Worm (Caenorhabditis elegans) whole organism, mixed stage, embryonic: ENCODE measurements around the gene F37C12.14.

ENCODE experiments used
- ceh-43 ChIP-seq: fragments of 200-800 bp; sonication (Bioruptor generic); optimal IDR thresholded peaks from 2 replicates; lab custom pipeline; 2018; ENCODE audit warnings: mild to moderate bottlenecking, missing genetic modification characterization, moderate library complexity, missing compliant biosample characterization
- ces-1 ChIP-seq: fragments of 150-350 bp; optimal IDR thresholded peaks from 2 replicates; lab custom pipeline; 2014; ENCODE audit warnings: missing biosample characterization, missing genetic modification reagents, missing genetic modification characterization
- elt-3 ChIP-seq: fragments of 150-350 bp; optimal IDR thresholded peaks from 2 replicates; lab custom pipeline; 2014; ENCODE audit warnings: missing biosample characterization, missing genetic modification characterization
- lin-13 ChIP-seq: fragments of 150-350 bp; optimal IDR thresholded peaks from 2 replicates; lab custom pipeline; 2014; ENCODE audit warnings: missing biosample characterization, missing genetic modification characterization
- lsy-2 ChIP-seq: fragments of 150-350 bp; optimal IDR thresholded peaks from 2 replicates; lab custom pipeline; 2014; ENCODE audit warnings: missing biosample characterization, missing genetic modification characterization
- mep-1 ChIP-seq: fragments of 150-350 bp; optimal IDR thresholded peaks from 2 replicates; lab custom pipeline; 2017; ENCODE audit warnings: missing biosample characterization, missing genetic modification reagents, missing genetic modification characterization, inconsistent platforms
- nhr-12 ChIP-seq: fragments of 150-350 bp; optimal IDR thresholded peaks from 2 replicates; lab custom pipeline; 2014; ENCODE audit warnings: missing biosample characterization, missing genetic modification characterization
- nhr-237 ChIP-seq: fragments of 150-350 bp; optimal IDR thresholded peaks from 2 replicates; lab custom pipeline; 2014; ENCODE audit warnings: missing biosample characterization, missing genetic modification characterization
- nhr-28 ChIP-seq: fragments of 150-350 bp; optimal IDR thresholded peaks from 2 replicates; lab custom pipeline; 2014; ENCODE audit warnings: missing biosample characterization, missing genetic modification characterization
- nhr-76 ChIP-seq: sonication (generic microtip); optimal IDR thresholded peaks from 2 replicates; lab custom pipeline; 2017; ENCODE audit warnings: missing biosample characterization, missing genetic modification characterization
- pha-4 ChIP-seq: fragments of 150-350 bp; optimal IDR thresholded peaks from 2 replicates; lab custom pipeline; 2018; ENCODE audit warnings: missing biosample characterization, missing genetic modification reagents, missing genetic modification characterization
- sem-2 ChIP-seq: fragments of 200-800 bp; sonication (Bioruptor generic); optimal IDR thresholded peaks from 2 replicates; lab custom pipeline; 2018; ENCODE audit warnings: mild to moderate bottlenecking, missing genetic modification characterization, missing compliant biosample characterization
- snpc-4 ChIP-seq: fragments of 150-350 bp; optimal IDR thresholded peaks from 2 replicates; lab custom pipeline; 2014; ENCODE audit warnings: missing biosample characterization, missing genetic modification characterization
- unc-62 ChIP-seq: fragments of 150-350 bp; optimal IDR thresholded peaks from 2 replicates; lab custom pipeline; 2014; ENCODE audit warnings: missing biosample characterization, missing genetic modification reagents, missing genetic modification characterization

ce11 chrIII:7161055-7161454, 24.3 kb downstream of the F37C12.14 start, which contains the start of gene rnp-7:
- TF ChIP-seq ceh-43 (GFP tag; lab: Kevin White, UChicago) (no peak), elt-3 (tag; lab: Kevin White, UChicago) (no peak), nhr-237 (tag; lab: Kevin White, UChicago) (no peak), unc-62 (GFP tag; lab: Kevin White, UChicago) (no peak), nhr-12 (no peak), lin-13 (tag; lab: Kevin White, UChicago) (no peak), nhr-28 (tag; lab: Kevin White, UChicago) (no peak), snpc-4 (tag; lab: Kevin White, UChicago) (no peak), mep-1 (tag; lab: Kevin White, UChicago) (no peak), nhr-76 (tag; lab: Kevin White, UChicago) (no peak), ces-1 (no peak), pha-4 (tag; lab: Kevin White, UChicago) (no peak), sem-2 (GFP tag; lab: Kevin White, UChicago) (no peak), lsy-2 (tag; lab: Kevin White, UChicago) (no peak)
